Fruit fly (Drosophila melanogaster): Measurements from ENCODE around the gene shi.

Gene shi

dm6 chrX:15868781-15869180 is 23.1 kb upstream of the shi start:
- TF ChIP-seq Pif1A (GFP tag; optimal IDR thresholded peaks at IDR 0.05) (no peak), CG4496 (GFP tag; IDR thresholded peaks at IDR 0.05) (no peak), Pif1B (GFP tag; optimal IDR thresholded peaks at IDR 0.05) (no peak), fd96Ca (GFP tag; IDR thresholded peaks at IDR 0.05) (no peak), CG34367 (tag; optimal IDR thresholded peaks at IDR 0.05) (no peak), CG9948 (tag; optimal IDR thresholded peaks at IDR 0.05) (no peak), CG32121 (GFP tag; IDR thresholded peaks at IDR 0.05) (no peak), rn (GFP tag; IDR thresholded peaks at IDR 0.05) (no peak), CG17806 (tag; optimal IDR thresholded peaks at IDR 0.05) (no peak), EcR (GFP tag; optimal IDR thresholded peaks at IDR 0.05) (no peak), gl (tag; optimal IDR thresholded peaks at IDR 0.05) (no peak), CG15710 (tag; optimal IDR thresholded peaks at IDR 0.05) (no peak), Ets98B (GFP tag; IDR thresholded peaks at IDR 0.05) (no peak), CG10348 (GFP tag; IDR thresholded peaks at IDR 0.05) (no peak)

dm6 chrX:15869843-15870242 is 22.1 kb upstream of the shi start, which contains the start of gene CG16952:
Gene CG16952 (plus strand): TSS chrX:15870183.
- TF ChIP-seq Snoo (tag; optimal IDR thresholded peaks at IDR 0.05) (no peak), CG8301 (tag; optimal IDR thresholded peaks at IDR 0.05) (no peak), EcR (GFP tag; optimal IDR thresholded peaks at IDR 0.05) (no peak), rn (GFP tag; IDR thresholded peaks at IDR 0.05) (no peak)

DNA sequence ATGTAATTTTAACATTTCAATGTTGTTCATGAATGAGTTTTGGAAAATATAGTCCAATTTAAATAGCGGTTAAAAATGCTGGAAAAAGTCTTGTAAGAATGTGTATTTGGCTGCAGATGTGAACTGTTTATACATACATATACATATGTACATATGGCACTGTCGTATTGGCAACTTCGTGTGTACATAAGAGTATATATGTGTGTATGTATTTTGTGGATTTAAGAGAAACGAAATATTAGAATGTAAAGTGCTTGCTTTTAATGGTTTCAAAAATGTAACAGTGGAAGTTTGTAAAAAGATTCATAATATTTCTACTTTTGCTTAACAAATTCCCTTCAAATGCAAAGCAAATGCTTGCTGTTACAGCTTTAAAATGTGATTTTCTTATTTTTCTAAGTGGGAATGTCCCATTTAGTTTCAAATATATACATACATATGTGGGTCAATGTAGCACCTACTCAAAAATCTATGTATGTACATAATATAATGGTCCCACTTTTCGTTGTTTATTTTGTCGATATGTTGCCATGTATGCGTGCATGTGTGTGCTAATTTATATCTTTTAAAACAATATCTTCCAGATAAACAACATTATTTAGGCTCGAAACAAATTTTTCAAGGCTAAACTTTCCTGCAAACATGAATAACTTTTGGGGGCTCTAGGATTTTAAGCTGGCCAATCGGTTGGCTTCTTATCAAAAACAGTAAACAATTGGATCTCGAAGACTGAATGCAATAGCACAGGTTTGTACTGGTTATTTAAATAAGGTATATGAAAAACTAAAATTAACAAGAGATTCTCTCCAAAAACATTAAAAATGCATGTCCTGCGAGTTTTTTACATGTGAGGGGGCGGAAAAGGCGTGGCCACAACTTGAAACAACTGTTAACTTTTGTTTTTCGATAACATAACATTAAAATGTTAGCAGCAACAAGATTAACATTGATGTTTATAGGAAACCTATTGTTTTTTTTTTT is 20.8 kb upstream of the shi start:
- TF ChIP-seq CG15710 (tag; optimal IDR thresholded peaks at IDR 0.05) (no peak), gl (tag; optimal IDR thresholded peaks at IDR 0.05) (no peak), CG10348 (GFP tag; IDR thresholded peaks at IDR 0.05) (no peak), CG9948 (tag; optimal IDR thresholded peaks at IDR 0.05) (no peak), CG34367 (tag; optimal IDR thresholded peaks at IDR 0.05) (no peak), EcR (GFP tag; optimal IDR thresholded peaks at IDR 0.05) (no peak), D1 (tag; optimal IDR thresholded peaks at IDR 0.05) (no peak), CG14655 (GFP tag; optimal IDR thresholded peaks at IDR 0.05) (no peak), Pif1A (GFP tag; optimal IDR thresholded peaks at IDR 0.05) (no peak), CG17806 (tag; optimal IDR thresholded peaks at IDR 0.05) (no peak), CG4496 (GFP tag; IDR thresholded peaks at IDR 0.05) (no peak), CG12605 (GFP tag; IDR thresholded peaks at IDR 0.05) (no peak), CG8159 (tag; optimal IDR thresholded peaks at IDR 0.05) (no peak), CG32121 (GFP tag; IDR thresholded peaks at IDR 0.05) (no peak), Ets98B (GFP tag; IDR thresholded peaks at IDR 0.05) (no peak; the same call in 1 of the 2 replicates), Pif1B (GFP tag; optimal IDR thresholded peaks at IDR 0.05) (no peak), Snoo (tag; optimal IDR thresholded peaks at IDR 0.05) (no peak), fd96Ca (GFP tag; IDR thresholded peaks at IDR 0.05) (no peak)

dm6 chrX:15874437-15874836 is 17.5 kb upstream of the shi start:
- TF ChIP-seq EcR (GFP tag; optimal IDR thresholded peaks at IDR 0.05) (peak; percentile 50), CG8301 (tag; optimal IDR thresholded peaks at IDR 0.05) (no peak)

DNA sequence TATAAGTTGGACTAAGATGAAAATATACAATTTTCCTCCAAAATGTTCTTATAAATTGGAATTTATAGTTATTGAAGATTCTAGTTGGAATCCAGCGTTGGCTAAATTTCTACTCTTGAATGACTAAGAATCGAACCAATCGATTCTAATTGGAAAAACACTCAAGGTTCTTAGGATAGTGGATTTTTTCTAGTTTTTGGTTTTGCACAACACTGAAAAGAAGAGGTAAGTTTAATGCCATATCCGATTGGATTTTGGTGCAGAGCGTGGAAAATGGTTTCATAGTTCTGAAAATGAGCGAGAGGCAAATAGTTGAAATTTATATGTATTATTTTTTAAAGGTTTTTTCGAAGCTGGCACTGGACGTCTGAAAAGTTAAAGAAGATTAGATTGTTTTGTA is 16.3 kb upstream of the shi start:
- TF ChIP-seq CG32121 (GFP tag; IDR thresholded peaks at IDR 0.05), result no peak
- no peak for TF ChIP-seq CG8159 (tag; optimal IDR thresholded peaks at IDR 0.05)

- TF ChIP-seq CG34367 (tag; optimal IDR thresholded peaks at IDR 0.05) (peak; percentile 94), CG14655 (GFP tag; optimal IDR thresholded peaks at IDR 0.05) (peak; percentile 34), Pif1B (GFP tag; optimal IDR thresholded peaks at IDR 0.05) (peak; percentile 91), CG32121 (GFP tag; IDR thresholded peaks at IDR 0.05) (peak; percentile 91), CG8301 (tag; optimal IDR thresholded peaks at IDR 0.05) (peak; percentile 81), CG10348 (GFP tag; IDR thresholded peaks at IDR 0.05) (no peak), gl (tag; optimal IDR thresholded peaks at IDR 0.05) (peak; percentile 97), CG4496 (GFP tag; IDR thresholded peaks at IDR 0.05) (peak; percentile 94), CG15710 (tag; optimal IDR thresholded peaks at IDR 0.05) (peak; percentile 91), Pif1A (GFP tag; optimal IDR thresholded peaks at IDR 0.05) (peak; percentile 94), fd96Ca (GFP tag; IDR thresholded peaks at IDR 0.05) (peak; percentile 91), CG17806 (tag; optimal IDR thresholded peaks at IDR 0.05) (peak; percentile 84), CG13204 (GFP tag; optimal IDR thresholded peaks at IDR 0.05) (peak; percentile 91), CG8159 (tag; optimal IDR thresholded peaks at IDR 0.05) (peak; percentile 86), Ets98B (GFP tag; IDR thresholded peaks at IDR 0.05) (peak; percentile 94), rn (GFP tag; IDR thresholded peaks at IDR 0.05) (peak; percentile 57), CG12605 (GFP tag; IDR thresholded peaks at IDR 0.05) (peak; percentile 97), EcR (GFP tag; optimal IDR thresholded peaks at IDR 0.05) (peak; percentile 65), D1 (tag; optimal IDR thresholded peaks at IDR 0.05) (no peak), Snoo (tag; optimal IDR thresholded peaks at IDR 0.05) (peak; percentile 54), CG9948 (tag; optimal IDR thresholded peaks at IDR 0.05) (peak; percentile 79)
These were observed 5.3 kb upstream of the shi start for dm6 chrX:15886411-15887246.

All from whole organism, pupa.